Worm (Caenorhabditis elegans) whole organism, late embryonic: Measurements from ENCODE around the gene ipla-3.

Source experiments
- C08G9.2 ChIP-seq: sonication (generic microtip); optimal IDR thresholded peaks from 2 replicates; lab custom pipeline; 2016; ENCODE audit warnings: mild to moderate bottlenecking, missing genetic modification characterization, moderate library complexity, missing compliant biosample characterization
- F13H6.1 ChIP-seq: sonication (generic microtip); optimal IDR thresholded peaks from 2 replicates; lab custom pipeline; 2016; ENCODE audit warnings: missing genetic modification characterization, missing compliant biosample characterization
- K09A11.1 ChIP-seq: sonication (generic microtip); optimal IDR thresholded peaks from 2 replicates; lab custom pipeline; 2017; ENCODE audit warnings: antibody characterized with exemption, mild to moderate bottlenecking, missing genetic modification characterization, missing compliant biosample characterization; ENCODE audit not compliant: insufficient read depth
- ceh-14 ChIP-seq: sonication (generic microtip); optimal IDR thresholded peaks from 2 replicates; lab custom pipeline; 2016; ENCODE audit warnings: missing genotype, missing genetic modification characterization, missing compliant biosample characterization
- ceh-18 ChIP-seq: sonication (generic microtip); optimal IDR thresholded peaks from 2 replicates; lab custom pipeline; 2016; ENCODE audit warnings: missing genetic modification characterization, missing compliant biosample characterization
- ceh-19 ChIP-seq: fragments of 200-800 bp; sonication (Bioruptor generic); optimal IDR thresholded peaks from 2 replicates; lab custom pipeline; 2018; ENCODE audit warnings: mild to moderate bottlenecking, missing genetic modification characterization, missing compliant biosample characterization
- ceh-2 ChIP-seq: sonication (generic microtip); optimal IDR thresholded peaks from 2 replicates; lab custom pipeline; 2016; ENCODE audit warnings: missing genotype, missing genetic modification characterization, missing compliant biosample characterization
- ceh-24 ChIP-seq: sonication (generic microtip); optimal IDR thresholded peaks from 2 replicates; lab custom pipeline; 2016; ENCODE audit warnings: mild to moderate bottlenecking, missing genetic modification characterization, missing compliant biosample characterization
- ceh-30 ChIP-seq: fragments of 150-350 bp; optimal IDR thresholded peaks from 2 replicates; lab custom pipeline; 2014; ENCODE audit warnings: missing biosample characterization, missing genetic modification characterization
- ceh-34 ChIP-seq: sonication (generic microtip); optimal IDR thresholded peaks from 2 replicates; lab custom pipeline; 2016; ENCODE audit warnings: mild to moderate bottlenecking, missing genetic modification characterization, missing compliant biosample characterization
- ceh-48 ChIP-seq: sonication (generic microtip); optimal IDR thresholded peaks from 2 replicates; lab custom pipeline; 2016; ENCODE audit warnings: missing genetic modification characterization, inconsistent platforms, missing compliant biosample characterization
- ceh-6 ChIP-seq: fragments of 200-800 bp; sonication (Bioruptor generic); optimal IDR thresholded peaks from 2 replicates; lab custom pipeline; 2018; ENCODE audit warnings: mild to moderate bottlenecking, missing genetic modification characterization, missing compliant biosample characterization
- ceh-9 ChIP-seq: sonication (generic microtip); optimal IDR thresholded peaks from 2 replicates; lab custom pipeline; 2016; ENCODE audit warnings: mild to moderate bottlenecking, missing genetic modification characterization, inconsistent platforms, missing compliant biosample characterization
- che-1 ChIP-seq: sonication (generic microtip); optimal IDR thresholded peaks from 2 replicates; lab custom pipeline; 2016; ENCODE audit warnings: mild to moderate bottlenecking, missing genetic modification characterization, missing compliant biosample characterization
- dmd-4 ChIP-seq: sonication (generic microtip); optimal IDR thresholded peaks from 2 replicates; lab custom pipeline; 2016; ENCODE audit warnings: borderline replicate concordance, missing genetic modification characterization, missing compliant biosample characterization
- elt-2 ChIP-seq: sonication (generic microtip); optimal IDR thresholded peaks from 2 replicates; lab custom pipeline; 2016; ENCODE audit warnings: missing genetic modification reagents, missing genetic modification characterization, missing compliant biosample characterization
- elt-4 ChIP-seq: sonication (generic microtip); optimal IDR thresholded peaks from 2 replicates; lab custom pipeline; 2016; ENCODE audit warnings: missing genetic modification characterization, missing compliant biosample characterization
- eyg-1 ChIP-seq: sonication (generic microtip); optimal IDR thresholded peaks from 2 replicates; lab custom pipeline; 2016; ENCODE audit warnings: missing genotype, missing genetic modification characterization, missing compliant biosample characterization
- hlh-15 ChIP-seq: sonication (generic microtip); optimal IDR thresholded peaks from 2 replicates; lab custom pipeline; 2016; ENCODE audit warnings: missing genetic modification characterization, missing compliant biosample characterization
- hlh-6 ChIP-seq: sonication (generic microtip); optimal IDR thresholded peaks from 2 replicates; lab custom pipeline; 2016; ENCODE audit warnings: missing genotype, missing genetic modification characterization, missing compliant biosample characterization
- hlh-8 ChIP-seq: sonication (generic microtip); optimal IDR thresholded peaks from 2 replicates; lab custom pipeline; 2016; ENCODE audit warnings: missing genotype, missing genetic modification characterization, missing compliant biosample characterization
- lim-6 ChIP-seq: sonication (generic microtip); optimal IDR thresholded peaks from 2 replicates; lab custom pipeline; 2016; ENCODE audit warnings: missing genetic modification characterization, missing compliant biosample characterization
- mec-3 ChIP-seq: sonication (generic microtip); optimal IDR thresholded peaks from 2 replicates; lab custom pipeline; 2016; ENCODE audit warnings: borderline replicate concordance, missing genetic modification characterization, missing compliant biosample characterization
- pag-3 ChIP-seq: sonication (generic microtip); optimal IDR thresholded peaks from 2 replicates; lab custom pipeline; 2016; ENCODE audit warnings: missing compliant biosample characterization, missing genetic modification characterization, borderline replicate concordance
- pha-2 ChIP-seq: sonication (generic microtip); optimal IDR thresholded peaks from 2 replicates; lab custom pipeline; 2017; ENCODE audit warnings: mild to moderate bottlenecking, missing genetic modification characterization, missing compliant biosample characterization
- pha-4 ChIP-seq: fragments of 150-350 bp; optimal IDR thresholded peaks from 2 replicates; lab custom pipeline; 2018; ENCODE audit warnings: missing biosample characterization, missing genetic modification reagents, missing genetic modification characterization
- pros-1 ChIP-seq: fragments of 150-350 bp; optimal IDR thresholded peaks from 2 replicates; lab custom pipeline; 2014; ENCODE audit warnings: missing biosample characterization, missing genetic modification reagents, missing genetic modification characterization
- ref-2 ChIP-seq: sonication (generic microtip); optimal IDR thresholded peaks from 2 replicates; lab custom pipeline; 2016; ENCODE audit warnings: missing genetic modification characterization, missing compliant biosample characterization
- sox-2 ChIP-seq: fragments of 200-800 bp; sonication (Bioruptor generic); IDR thresholded peaks from 2 replicates; pipeline ENCODE4 v1.3.6; 2022; ENCODE audit warnings: missing genetic modification reagents, missing genetic modification characterization, missing compliant biosample characterization
- syd-9 ChIP-seq: sonication (generic microtip); optimal IDR thresholded peaks from 2 replicates; lab custom pipeline; 2016; ENCODE audit warnings: mild to moderate bottlenecking, missing genetic modification characterization, moderate library complexity, missing compliant biosample characterization
- tbx-2 ChIP-seq: sonication (generic microtip); optimal IDR thresholded peaks from 2 replicates; lab custom pipeline; 2016; ENCODE audit warnings: missing genetic modification characterization, missing compliant biosample characterization
- tbx-7 ChIP-seq: sonication (generic microtip); optimal IDR thresholded peaks from 2 replicates; lab custom pipeline; 2016; ENCODE audit warnings: missing genotype, missing genetic modification characterization, missing compliant biosample characterization
- ttx-3 ChIP-seq: sonication (generic microtip); optimal IDR thresholded peaks from 2 replicates; lab custom pipeline; 2016; ENCODE audit warnings: missing genetic modification reagents, missing genetic modification characterization, missing compliant biosample characterization
- unc-42 ChIP-seq: sonication (generic microtip); optimal IDR thresholded peaks from 2 replicates; lab custom pipeline; 2016; ENCODE audit warnings: missing genotype, missing genetic modification characterization, missing compliant biosample characterization
- zip-5 ChIP-seq: sonication (generic microtip); optimal IDR thresholded peaks from 2 replicates; lab custom pipeline; 2016; ENCODE audit warnings: missing genetic modification characterization, missing compliant biosample characterization
- ztf-16 ChIP-seq: sonication (generic microtip); optimal IDR thresholded peaks from 2 replicates; lab custom pipeline; 2017; ENCODE audit warnings: missing genetic modification characterization, missing compliant biosample characterization

The ipla-3 gene

ce11 chrV:20744290-20744837 lies 15.3 kb upstream of the ipla-3 start, which contains the start of gene dnj-25:
dnj-25 (minus strand) TSS chrV:20744346.
- TF ChIP-seq syd-9 (tag; lab: Kevin White, UChicago), result no peak
- no peak for TF ChIP-seq F13H6.1 (tag; lab: Kevin White, UChicago)

- TF ChIP-seq unc-42 (tag; lab: Kevin White, UChicago), result peak; percentile 63
- no peak for TF ChIP-seq elt-2
These were observed 10.3 kb upstream of the ipla-3 start for ce11 chrV:20739387-20739786.

- TF ChIP-seq ztf-16 (tag; lab: Kevin White, UChicago) (no peak), ceh-9 (tag; lab: Kevin White, UChicago) (no peak), zip-5 (tag; lab: Kevin White, UChicago) (no peak), syd-9 (tag; lab: Kevin White, UChicago) (no peak), hlh-15 (no peak), ref-2 (tag; lab: Kevin White, UChicago) (no peak), eyg-1 (tag; lab: Kevin White, UChicago) (no peak), ceh-14 (no peak), pha-2 (tag; lab: Kevin White, UChicago) (no peak), pha-4 (tag; lab: Kevin White, UChicago) (no peak), ceh-30 (tag; lab: Kevin White, UChicago) (no peak), F13H6.1 (tag; lab: Kevin White, UChicago) (no peak), ceh-19 (GFP tag; lab: Kevin White, UChicago) (no peak), hlh-8 (tag; lab: Kevin White, UChicago) (no peak), elt-4 (no peak), ceh-18 (no peak), C08G9.2 (tag; lab: Kevin White, UChicago) (no peak), ceh-2 (no peak), pros-1 (tag; lab: Kevin White, UChicago) (no peak), ceh-6 (GFP tag; lab: Kevin White, UChicago) (no peak)
These were observed 5.6 kb upstream of the ipla-3 start, which contains the start of gene srxa-6 for ce11 chrV:20734658-20735057. srxa-6 (plus strand) TSS chrV:20734958.

ce11 chrV:20731787-20732186 lies 2.7 kb upstream of the ipla-3 start, which contains the start of gene srxa-1:
srxa-1 (plus strand) TSS chrV:20732087.
- no peak for TF ChIP-seq hlh-6 (tag; lab: Kevin White, UChicago)
- TF ChIP-seq lim-6 (tag; lab: Kevin White, UChicago), result no peak
- TF ChIP-seq ceh-9 (tag; lab: Kevin White, UChicago), result no peak
- no peak for TF ChIP-seq ceh-24
- no peak for TF ChIP-seq tbx-2 (tag; lab: Kevin White, UChicago)
- TF ChIP-seq ttx-3 (tag; lab: Kevin White, UChicago), result no peak
- TF ChIP-seq ceh-48 (tag; lab: Kevin White, UChicago), result no peak
- TF ChIP-seq ceh-34 (tag; lab: Kevin White, UChicago), result no peak
- no peak for TF ChIP-seq eyg-1 (tag; lab: Kevin White, UChicago)
- no peak for TF ChIP-seq pros-1 (tag; lab: Kevin White, UChicago)
- no peak for TF ChIP-seq pag-3 (tag; lab: Kevin White, UChicago)
- TF ChIP-seq che-1 (tag; lab: Kevin White, UChicago), result no peak
- TF ChIP-seq dmd-4 (tag; lab: Kevin White, UChicago), result no peak
- no peak for TF ChIP-seq ceh-19 (GFP tag; lab: Kevin White, UChicago)
- TF ChIP-seq ztf-16 (tag; lab: Kevin White, UChicago), result no peak

ce11 chrV:20727458-20727857 lies 1.6 kb downstream of the ipla-3 start:
- TF ChIP-seq tbx-7 (tag; lab: Kevin White, UChicago), result no peak
- TF ChIP-seq ceh-6 (GFP tag; lab: Kevin White, UChicago), result no peak
- TF ChIP-seq sox-2 (GFP tag; lab: Robert Waterston, UW), result no peak
- no peak for TF ChIP-seq K09A11.1 (tag; lab: Kevin White, UChicago)
- no peak for TF ChIP-seq zip-5 (tag; lab: Kevin White, UChicago)
- no peak for TF ChIP-seq pha-4 (tag; lab: Kevin White, UChicago)
- TF ChIP-seq mec-3 (tag; lab: Kevin White, UChicago), result no peak
- no peak for TF ChIP-seq ceh-2
- no peak for TF ChIP-seq F13H6.1 (tag; lab: Kevin White, UChicago)
- TF ChIP-seq tbx-2 (tag; lab: Kevin White, UChicago), result no peak
